Worm (Caenorhabditis elegans) whole organism, L4/young adult: ENCODE measurements around the gene F10E9.4.

Experiments
- W03F9.2 ChIP-seq: fragments of 150-350 bp; optimal IDR thresholded peaks from 2 replicates; lab custom pipeline; 2014; ENCODE audit warnings: missing biosample characterization, missing genetic modification characterization
- dao-5 ChIP-seq: sonication (generic microtip); optimal IDR thresholded peaks from 2 replicates; lab custom pipeline; 2016; ENCODE audit warnings: missing genotype, missing genetic modification characterization, moderate library complexity, missing compliant biosample characterization
- him-1 ChIP-seq: sonication (generic microtip); optimal IDR thresholded peaks from 2 replicates; lab custom pipeline; 2016; ENCODE audit warnings: missing genotype, missing genetic modification reagents, missing genetic modification characterization, missing compliant biosample characterization

DNA sequence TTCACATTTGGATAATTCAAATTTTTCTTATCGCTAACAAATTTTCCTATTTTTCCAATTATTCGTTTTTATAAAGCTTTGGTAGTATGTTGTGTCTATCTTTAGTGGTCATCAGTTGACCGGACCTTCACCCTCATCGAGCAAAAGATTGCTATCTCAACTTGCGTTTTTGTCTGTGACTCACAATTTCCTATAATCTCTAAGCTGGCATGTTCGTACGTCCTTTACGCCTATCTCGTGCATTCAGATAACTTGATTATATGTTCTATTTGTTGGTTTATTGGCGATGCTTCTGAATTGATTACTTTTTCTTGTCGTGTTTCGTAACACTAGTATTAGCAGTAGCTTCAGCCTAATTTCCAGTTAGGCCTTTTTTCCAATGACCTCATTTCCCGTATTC, 28.8 kb upstream of the F10E9.4 start:
- TF ChIP-seq him-1 (tag; lab: Kevin White, UChicago) (no peak), W03F9.2 (tag; lab: Kevin White, UChicago) (no peak), dao-5 (tag; lab: Kevin White, UChicago) (no peak)
